Worm (Caenorhabditis elegans) whole organism, late embryonic: ENCODE measurements around the gene spp-4.

ENCODE experiments used
- C08G9.2 ChIP-seq: sonication (generic microtip); optimal IDR thresholded peaks from 2 replicates; lab custom pipeline; 2016; ENCODE audit warnings: mild to moderate bottlenecking, missing genetic modification characterization, moderate library complexity, missing compliant biosample characterization
- ahr-1 ChIP-seq: sonication (generic microtip); optimal IDR thresholded peaks from 2 replicates; lab custom pipeline; 2016; ENCODE audit warnings: missing genetic modification characterization, missing compliant biosample characterization
- ceh-19 ChIP-seq: fragments of 200-800 bp; sonication (Bioruptor generic); optimal IDR thresholded peaks from 2 replicates; lab custom pipeline; 2018; ENCODE audit warnings: mild to moderate bottlenecking, missing genetic modification characterization, missing compliant biosample characterization
- ceh-2 ChIP-seq: sonication (generic microtip); optimal IDR thresholded peaks from 2 replicates; lab custom pipeline; 2016; ENCODE audit warnings: missing genotype, missing genetic modification characterization, missing compliant biosample characterization
- ceh-9 ChIP-seq: sonication (generic microtip); optimal IDR thresholded peaks from 2 replicates; lab custom pipeline; 2016; ENCODE audit warnings: mild to moderate bottlenecking, missing genetic modification characterization, inconsistent platforms, missing compliant biosample characterization
- dve-1 ChIP-seq: sonication (generic microtip); optimal IDR thresholded peaks from 2 replicates; lab custom pipeline; 2017; ENCODE audit warnings: antibody characterized with exemption, mild to moderate bottlenecking, missing genetic modification characterization, missing compliant biosample characterization
- fkh-10 ChIP-seq: fragments of 150-350 bp; optimal IDR thresholded peaks from 2 replicates; lab custom pipeline; 2014; ENCODE audit warnings: missing biosample characterization, missing genetic modification reagents, missing genetic modification characterization
- odd-2 ChIP-seq: sonication (generic microtip); optimal IDR thresholded peaks from 2 replicates; lab custom pipeline; 2017; ENCODE audit warnings: antibody characterized with exemption, mild to moderate bottlenecking, missing genetic modification characterization, missing compliant biosample characterization
- pqm-1 ChIP-seq: sonication (generic microtip); optimal IDR thresholded peaks from 2 replicates; lab custom pipeline; 2016; ENCODE audit warnings: missing genetic modification characterization, missing compliant biosample characterization
- rnt-1 ChIP-seq: sonication (generic microtip); optimal IDR thresholded peaks from 2 replicates; lab custom pipeline; 2016; ENCODE audit warnings: missing genetic modification characterization, missing compliant biosample characterization
- tbx-2 ChIP-seq: sonication (generic microtip); optimal IDR thresholded peaks from 2 replicates; lab custom pipeline; 2016; ENCODE audit warnings: missing genetic modification characterization, missing compliant biosample characterization
- ttx-3 ChIP-seq: sonication (generic microtip); optimal IDR thresholded peaks from 2 replicates; lab custom pipeline; 2016; ENCODE audit warnings: missing genetic modification reagents, missing genetic modification characterization, missing compliant biosample characterization

- TF ChIP-seq ceh-19, result no peak
- TF ChIP-seq tbx-2 (tag; lab: Kevin White, UChicago), result no peak
- no peak for TF ChIP-seq pqm-1
- no peak for TF ChIP-seq dve-1
- no peak for TF ChIP-seq ceh-2 (tag; lab: Kevin White, UChicago)
- no peak for TF ChIP-seq ttx-3 (tag; lab: Kevin White, UChicago)
- TF ChIP-seq ceh-9 (tag; lab: Kevin White, UChicago), result no peak
- no peak for TF ChIP-seq rnt-1 (tag; lab: Kevin White, UChicago)
- no peak for TF ChIP-seq ahr-1
- no peak for TF ChIP-seq odd-2
- TF ChIP-seq fkh-10 (GFP tag; lab: Kevin White, UChicago), result no peak
- no peak for TF ChIP-seq C08G9.2 (tag; lab: Kevin White, UChicago)
These were observed 19.9 kb downstream of the spp-4 start, which contains the start of gene K03A1.4 for ce11 chrX:7298652-7299051.
